Worm (Caenorhabditis elegans) whole organism, L3 larva: Measurements from ENCODE around the gene lntl-1.

ENCODE experiments used
- R02D3.7 ChIP-seq: fragments of 150-350 bp; optimal IDR thresholded peaks from 2 replicates; lab custom pipeline; 2014; ENCODE audit warnings: missing biosample characterization, missing genetic modification characterization
- ceh-16 ChIP-seq: sonication (generic microtip); optimal IDR thresholded peaks from 2 replicates; lab custom pipeline; 2017; ENCODE audit warnings: missing biosample characterization, missing genetic modification characterization
- elt-1 ChIP-seq: fragments of 150-350 bp; optimal IDR thresholded peaks from 2 replicates; lab custom pipeline; 2014; ENCODE audit warnings: missing biosample characterization, missing genetic modification characterization
- fos-1 ChIP-seq: fragments of 150-350 bp; optimal IDR thresholded peaks from 2 replicates; lab custom pipeline; 2014; ENCODE audit warnings: missing biosample characterization, missing genetic modification characterization
- nhr-237 ChIP-seq: fragments of 150-350 bp; optimal IDR thresholded peaks from 2 replicates; lab custom pipeline; 2014; ENCODE audit warnings: missing biosample characterization, missing genetic modification characterization
- nhr-28 ChIP-seq: fragments of 150-350 bp; optimal IDR thresholded peaks from 2 replicates; lab custom pipeline; 2014; ENCODE audit warnings: missing biosample characterization, missing genetic modification characterization
- nhr-77 ChIP-seq: fragments of 150-350 bp; optimal IDR thresholded peaks from 2 replicates; lab custom pipeline; 2014; ENCODE audit warnings: missing biosample characterization, missing genetic modification characterization
- skn-1 ChIP-seq: fragments of 150-350 bp; optimal IDR thresholded peaks from 2 replicates; lab custom pipeline; 2014; ENCODE audit warnings: missing biosample characterization, missing genetic modification characterization
- snpc-4 ChIP-seq: fragments of 150-350 bp; optimal IDR thresholded peaks from 2 replicates; lab custom pipeline; 2014; ENCODE audit warnings: missing biosample characterization, missing genetic modification characterization
- unc-62 ChIP-seq: fragments of 150-350 bp; sonication (generic microtip); optimal IDR thresholded peaks from 4 replicates; lab custom pipeline; 2014; ENCODE audit warnings: missing biosample characterization, missing genetic modification reagents, missing genetic modification characterization
- zag-1 ChIP-seq: fragments of 150-350 bp; optimal IDR thresholded peaks from 2 replicates; lab custom pipeline; 2014; ENCODE audit warnings: missing biosample characterization, missing genetic modification characterization
- ztf-11 ChIP-seq: fragments of 150-350 bp; optimal IDR thresholded peaks from 2 replicates; lab custom pipeline; 2014; ENCODE audit warnings: missing biosample characterization, missing genetic modification characterization
- ztf-4 ChIP-seq: fragments of 150-350 bp; optimal IDR thresholded peaks from 2 replicates; lab custom pipeline; 2014; ENCODE audit warnings: missing biosample characterization, missing genetic modification characterization

- TF ChIP-seq ztf-11 (no peak), nhr-237 (tag; lab: Kevin White, UChicago) (no peak), unc-62 (GFP tag; lab: Kevin White, UChicago) (no peak), elt-1 (tag; lab: Kevin White, UChicago) (no peak), snpc-4 (no peak), skn-1 (tag; lab: Kevin White, UChicago) (no peak), nhr-77 (tag; lab: Kevin White, UChicago) (no peak), zag-1 (tag; lab: Kevin White, UChicago) (no peak), R02D3.7 (tag; lab: Kevin White, UChicago) (no peak), ztf-4 (no peak), fos-1 (no peak), nhr-28 (tag; lab: Kevin White, UChicago) (no peak), ceh-16 (tag; lab: Kevin White, UChicago) (no peak)
Observed at ce11 chrIV:5780234-5780788, 26.6 kb downstream of the lntl-1 start.
